Worm (Caenorhabditis elegans): ENCODE measurements around the gene Y43F8B.1.

The Y43F8B.1 gene

DNA sequence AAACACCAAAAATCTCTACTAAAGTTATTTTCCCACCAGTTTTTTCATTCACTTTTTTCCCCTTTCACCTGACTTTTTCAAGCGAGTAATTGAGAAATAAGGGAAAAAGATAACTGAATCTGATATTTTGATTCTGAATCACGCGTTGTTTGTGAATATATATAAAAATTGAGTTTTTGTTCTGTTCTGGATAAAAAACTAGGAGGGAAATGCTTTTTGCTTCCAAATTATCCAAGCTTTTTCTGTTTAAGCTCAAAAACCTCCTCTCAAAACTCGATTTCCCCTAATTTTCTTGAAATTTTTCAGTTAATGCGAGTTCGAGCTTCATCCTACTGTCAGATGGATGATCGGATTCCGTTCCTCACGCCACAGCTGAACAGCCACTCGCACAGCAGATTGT lies 19.1 kb upstream of the Y43F8B.1 start, which contains the start of gene kcnl-1:
Gene kcnl-1 (plus strand): TSS at position 301 of the 400 bp plus-strand sequence.
- TF ChIP-seq ceh-48 (tag; optimal IDR thresholded peaks at IDR 0.05) (no peak), ceh-45 (GFP tag; IDR thresholded peaks at IDR 0.05) (no peak), elt-2 (tag; optimal IDR thresholded peaks at IDR 0.05) (no peak), ama-1 (optimal IDR thresholded peaks at IDR 0.05) (no peak), unc-86 (tag; optimal IDR thresholded peaks at IDR 0.05) (no peak), lin-11 (tag; optimal IDR thresholded peaks at IDR 0.05) (no peak), ceh-9 (tag; optimal IDR thresholded peaks at IDR 0.05) (no peak), ceh-34 (tag; optimal IDR thresholded peaks at IDR 0.05) (no peak), K09A11.1 (tag; optimal IDR thresholded peaks at IDR 0.05; ENCODE audit: insufficient read depth) (no peak), mec-3 (tag; optimal IDR thresholded peaks at IDR 0.05; ENCODE audit: borderline replicate concordance) (no peak), eyg-1 (tag; optimal IDR thresholded peaks at IDR 0.05) (no peak), unc-3 (GFP tag; conservative IDR thresholded peaks at IDR 0.05) (no peak), unc-3 (tag; optimal IDR thresholded peaks at IDR 0.05) (no peak), ceh-6 (GFP tag; optimal IDR thresholded peaks at IDR 0.05) (no peak)

DNA sequence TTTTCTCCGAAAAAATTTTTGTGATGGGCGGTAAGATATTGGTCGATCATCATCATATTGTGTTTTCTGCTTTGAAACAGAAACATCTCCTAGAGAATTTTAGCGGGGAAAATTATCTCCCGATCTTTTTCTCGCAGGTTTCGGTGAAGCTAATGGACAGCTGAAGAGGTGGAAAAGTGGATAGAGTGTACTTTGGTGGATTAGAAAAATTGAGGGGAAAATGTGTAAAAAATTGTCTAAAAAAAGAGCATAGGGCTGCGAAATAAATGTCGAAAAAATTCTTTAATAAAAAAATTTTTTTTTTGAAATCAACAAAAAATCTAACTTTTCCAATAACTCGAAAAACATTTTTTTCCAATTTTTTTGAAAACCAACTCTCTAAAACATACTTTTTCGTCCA lies 9.9 kb upstream of the Y43F8B.1 start, which contains the start of gene oac-1:
Gene oac-1 (minus strand): TSS at position 101 of the 400 bp plus-strand sequence.
- TF ChIP-seq Y22D7AL.16 (tag; optimal IDR thresholded peaks at IDR 0.05): no peak
- TF ChIP-seq ceh-34 (tag; optimal IDR thresholded peaks at IDR 0.05): no peak
- no peak for TF ChIP-seq ceh-30 (tag; optimal IDR thresholded peaks at IDR 0.05)
- no peak for TF ChIP-seq elt-2 (tag; optimal IDR thresholded peaks at IDR 0.05)
- no peak for TF ChIP-seq hlh-30 (tag; optimal IDR thresholded peaks at IDR 0.05; ENCODE audit: insufficient read depth)
- no peak for TF ChIP-seq sdc-2 (tag; optimal IDR thresholded peaks at IDR 0.05)
- TF ChIP-seq che-1 (tag; optimal IDR thresholded peaks at IDR 0.05): no peak
- no peak for TF ChIP-seq hlh-6 (tag; optimal IDR thresholded peaks at IDR 0.05)
- no peak for TF ChIP-seq nhr-232 (tag; optimal IDR thresholded peaks at IDR 0.05)
- no peak for TF ChIP-seq ceh-6 (GFP tag; optimal IDR thresholded peaks at IDR 0.05)

DNA sequence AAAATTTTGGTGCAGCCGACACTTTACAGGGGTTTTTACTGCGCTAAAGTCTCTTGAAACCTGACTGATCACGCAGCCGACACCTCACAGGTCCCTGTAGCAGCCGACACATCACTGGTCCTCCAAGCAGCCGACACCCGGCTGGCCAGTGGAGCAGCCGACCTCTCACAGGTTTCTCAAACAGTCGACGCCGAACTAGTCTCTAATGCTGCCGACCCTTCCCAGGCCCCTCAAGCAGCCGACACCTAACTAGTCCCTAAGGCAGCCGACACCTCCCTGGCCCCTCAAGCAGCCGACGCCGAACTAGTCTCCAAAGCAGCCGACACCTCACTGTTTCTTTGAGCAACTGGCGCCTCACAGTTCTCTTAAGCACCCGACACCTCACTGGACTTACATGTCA lies 9.3 kb upstream of the Y43F8B.1 start:
- TF ChIP-seq elt-4 (tag; optimal IDR thresholded peaks at IDR 0.05) (peak; percentile 28), zip-5 (tag; optimal IDR thresholded peaks at IDR 0.05) (no peak), gmeb-2 (tag; optimal IDR thresholded peaks at IDR 0.05) (no peak), pag-3 (tag; optimal IDR thresholded peaks at IDR 0.05; ENCODE audit: borderline replicate concordance) (peak; percentile 45), fkh-6 (tag; optimal IDR thresholded peaks at IDR 0.05) (no peak)

DNA sequence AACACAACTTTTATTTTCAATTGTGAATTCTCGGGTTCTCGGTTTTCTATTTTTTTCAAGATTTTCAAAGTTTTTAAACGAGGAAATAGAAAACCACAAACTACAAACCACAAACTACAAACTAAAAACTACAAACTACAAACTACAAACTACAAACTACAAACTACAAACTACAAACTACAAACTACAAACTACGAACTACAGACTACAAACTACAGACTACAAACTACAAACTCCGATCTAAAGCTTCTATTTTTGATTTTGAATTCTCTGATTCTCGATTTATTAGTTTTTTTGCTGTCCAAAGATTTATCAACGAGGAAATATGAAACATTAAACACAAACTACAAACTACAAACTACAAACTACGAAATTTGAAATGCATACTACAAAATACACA lies 4.3 kb upstream of the Y43F8B.1 start:
- TF ChIP-seq ceh-30 (tag; optimal IDR thresholded peaks at IDR 0.05) (peak; percentile 91), gmeb-2 (tag; optimal IDR thresholded peaks at IDR 0.05) (no peak), lim-6 (tag; optimal IDR thresholded peaks at IDR 0.05) (no peak)

DNA sequence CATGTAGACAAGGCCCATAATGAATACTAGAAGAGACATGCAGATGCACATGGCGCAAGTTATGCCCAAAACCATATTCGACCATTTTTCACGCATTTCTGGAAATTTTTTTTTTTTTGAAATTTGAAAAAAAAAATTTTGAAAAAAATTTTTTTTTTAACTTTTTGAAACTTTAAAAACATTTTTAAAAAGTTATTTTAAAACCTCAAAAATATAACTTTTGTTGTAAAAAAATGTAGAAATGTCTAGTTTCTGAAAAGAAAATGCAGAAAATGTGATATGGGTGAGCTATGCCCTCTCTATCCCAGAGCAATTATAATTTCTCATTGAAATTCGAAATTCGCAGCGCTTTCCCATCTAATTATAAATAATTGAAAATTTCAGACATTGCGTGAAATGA lies 3.7 kb upstream of the Y43F8B.1 start, which contains the start of gene Y43F8B.20:
Gene Y43F8B.20 (minus strand): TSS at position 101 of the 400 bp plus-strand sequence.
- no peak for TF ChIP-seq ceh-48 (tag; optimal IDR thresholded peaks at IDR 0.05)
- TF ChIP-seq dve-1 (tag; optimal IDR thresholded peaks at IDR 0.05): no peak
- TF ChIP-seq che-1 (tag; optimal IDR thresholded peaks at IDR 0.05): no peak
- TF ChIP-seq ceh-34 (tag; optimal IDR thresholded peaks at IDR 0.05): no peak
- no peak for TF ChIP-seq pqm-1 (tag; optimal IDR thresholded peaks at IDR 0.05)
- no peak for TF ChIP-seq pax-1 (tag; optimal IDR thresholded peaks at IDR 0.05)

DNA sequence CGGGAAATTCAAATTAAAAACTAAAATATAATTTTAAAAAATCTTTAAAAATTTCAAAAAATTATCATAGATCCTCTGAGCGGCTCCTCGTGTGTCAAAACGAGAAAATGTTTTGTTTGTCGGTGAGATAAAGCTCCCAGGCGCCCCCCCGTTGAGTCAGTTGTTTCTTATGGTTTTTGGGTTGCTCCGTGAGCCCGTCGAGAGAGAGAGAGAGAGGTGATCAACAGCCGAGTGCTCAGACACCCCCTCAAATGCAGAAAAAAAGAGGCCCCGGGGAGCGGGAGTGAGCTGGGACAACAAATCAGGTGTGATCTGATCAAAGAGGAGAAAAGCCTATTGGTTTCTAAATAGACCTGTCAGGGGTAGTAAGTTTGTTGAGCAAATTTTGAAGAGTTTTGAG lies 673 bp upstream of the Y43F8B.1 start:
- TF ChIP-seq ceh-18 (tag; optimal IDR thresholded peaks at IDR 0.05) (peak; percentile 37), T23F11.4 (GFP tag; optimal IDR thresholded peaks at IDR 0.05) (no peak), ceh-45 (GFP tag; IDR thresholded peaks at IDR 0.05) (no peak)

Data from whole organism, late embryonic.